Fruit fly (Drosophila melanogaster): ENCODE data around the gene CG44774.

Gene CG44774

dm6 chrX:4909938-4910778 is 27.7 kb downstream of the CG44774 start (continued):
- TF ChIP-seq CG1647 (GFP tag; optimal IDR thresholded peaks at IDR 0.05) (peak; percentile 100), CG9932 (GFP tag; IDR thresholded peaks at IDR 0.05) (peak; percentile 100), Fer1 (GFP tag; optimal IDR thresholded peaks at IDR 0.05) (peak; percentile 100), gro (GFP tag; optimal IDR thresholded peaks at IDR 0.05) (peak; percentile 100), Ssrp (tag; optimal IDR thresholded peaks at IDR 0.05) (peak; percentile 100), cg (GFP tag; optimal IDR thresholded peaks at IDR 0.05) (peak; percentile 84), CG7839 (tag; optimal IDR thresholded peaks at IDR 0.05) (peak; percentile 100), CG4707 (GFP tag; optimal IDR thresholded peaks at IDR 0.05) (peak; percentile 97), Sox102F (GFP tag; optimal IDR thresholded peaks at IDR 0.05) (peak; percentile 100), br (optimal IDR thresholded peaks at IDR 0.05) (no peak), caup (GFP tag; optimal IDR thresholded peaks at IDR 0.05; ENCODE audit: severe bottlenecking) (peak; percentile 100), CG13775 (GFP tag; optimal IDR thresholded peaks at IDR 0.05) (peak; percentile 100), Side (GFP tag; optimal IDR thresholded peaks at IDR 0.05) (peak; percentile 100), NFAT (GFP tag; IDR thresholded peaks at IDR 0.05) (peak; percentile 100), NC2α (GFP tag; optimal IDR thresholded peaks at IDR 0.05) (peak; percentile 99), CG18011 (GFP tag; optimal IDR thresholded peaks at IDR 0.05) (peak; percentile 94), Aef1 (GFP tag; IDR thresholded peaks at IDR 0.05) (peak; percentile 100), CG30403 (GFP tag; optimal IDR thresholded peaks at IDR 0.05) (peak; percentile 100), az2 (GFP tag; optimal IDR thresholded peaks at IDR 0.05) (peak; percentile 100), sc (optimal IDR thresholded peaks at IDR 0.05) (no peak), sc (GFP tag; optimal IDR thresholded peaks at IDR 0.05) (peak; percentile 99), CG6813 (GFP tag; optimal IDR thresholded peaks at IDR 0.05) (peak; percentile 100), seq (GFP tag; IDR thresholded peaks at IDR 0.05) (peak; percentile 100), HLH3B (GFP tag; IDR thresholded peaks at IDR 0.05) (peak; percentile 100), CG7786 (GFP tag; optimal IDR thresholded peaks at IDR 0.05) (peak; percentile 100), CG5180 (GFP tag; optimal IDR thresholded peaks at IDR 0.05) (peak; percentile 95), toy (GFP tag; IDR thresholded peaks at IDR 0.05) (peak; percentile 99), amos (GFP tag; IDR thresholded peaks at IDR 0.05; ENCODE audit: partially characterized antibody) (peak; percentile 14; the same call in 1 of the 2 replicates), Dip3 (GFP tag; optimal IDR thresholded peaks at IDR 0.05) (peak; percentile 100), CG17568 (GFP tag; optimal IDR thresholded peaks at IDR 0.05) (peak; percentile 99), CG2199 (GFP tag; IDR thresholded peaks at IDR 0.05) (peak; percentile 100), D19A (tag; optimal IDR thresholded peaks at IDR 0.05) (peak; percentile 98), CG14710 (tag; optimal IDR thresholded peaks at IDR 0.05) (peak; percentile 99), schlank (tag; optimal IDR thresholded peaks at IDR 0.05) (peak; percentile 100), nom (GFP tag; optimal IDR thresholded peaks at IDR 0.05) (peak; percentile 100), pzg (GFP tag; optimal IDR thresholded peaks at IDR 0.05) (peak; percentile 48), CG14667 (GFP tag; IDR thresholded peaks at IDR 0.05) (peak; percentile 100), pan (optimal IDR thresholded peaks at IDR 0.05) (no peak), pan (GFP tag; optimal IDR thresholded peaks at IDR 0.05 in 1 of 2, IDR thresholded peaks at IDR 0.05 in 1 of 2) (peak in 1 of 2 experiments; percentile 100), Awh (GFP tag; IDR thresholded peaks at IDR 0.05) (peak; percentile 100), nerfin-1 (tag; optimal IDR thresholded peaks at IDR 0.05) (peak; percentile 99), BtbVII (GFP tag; optimal IDR thresholded peaks at IDR 0.05) (peak; percentile 100), HHEX (GFP tag; optimal IDR thresholded peaks at IDR 0.05) (peak; percentile 100), Neu2 (GFP tag; optimal IDR thresholded peaks at IDR 0.05; ENCODE audit: borderline replicate concordance) (peak; percentile 97), lov (optimal IDR thresholded peaks at IDR 0.05) (no peak), lov (GFP tag; IDR thresholded peaks at IDR 0.05) (peak; percentile 100), unpg (GFP tag; optimal IDR thresholded peaks at IDR 0.05) (peak; percentile 100), CG3065 (GFP tag; optimal IDR thresholded peaks at IDR 0.05) (peak; percentile 99), tin (GFP tag; optimal IDR thresholded peaks at IDR 0.05) (peak; percentile 100)
